Fruit fly (Drosophila melanogaster) whole organism, prepupa: Measurements from ENCODE around the gene CG32407.

Experiments used
- Blimp-1 ChIP-seq: fragments of 200-800 bp; sonication (Bioruptor generic); optimal IDR thresholded peaks from 3 replicates; lab custom pipeline; 2017; ENCODE audit warnings: missing biosample characterization, missing genetic modification characterization, mild to moderate bottlenecking, moderate library complexity, missing genetic modification reagents
- CG10669 ChIP-seq: fragments of 200-800 bp; sonication (Bioruptor generic); optimal IDR thresholded peaks from 3 replicates; lab custom pipeline; 2018; ENCODE audit warnings: missing biosample characterization, mild to moderate bottlenecking, missing genetic modification characterization, moderate library complexity
- CG11294 ChIP-seq: fragments of 200-800 bp; sonication (Bioruptor generic); IDR thresholded peaks from 2 replicates; pipeline ENCODE4 v1.3.6; 2022; ENCODE audit warnings: missing biosample characterization, missing genetic modification characterization
- CG11762 ChIP-seq: fragments of 200-800 bp; sonication (Bioruptor generic); optimal IDR thresholded peaks from 3 replicates; lab custom pipeline; 2016; ENCODE audit warnings: missing biosample characterization, missing genetic modification characterization; ENCODE audit not compliant: insufficient read depth
- CG11902 ChIP-seq: fragments of 200-800 bp; sonication (Bioruptor generic); optimal IDR thresholded peaks from 3 replicates; lab custom pipeline; 2016; ENCODE audit warnings: missing biosample characterization, missing genetic modification characterization
- CG15336 ChIP-seq: fragments of 200-800 bp; sonication (Bioruptor generic); IDR thresholded peaks from 2 replicates; pipeline ENCODE4 v1.3.6; 2022; ENCODE audit warnings: missing biosample characterization, missing genetic modification characterization
- CG1621 ChIP-seq: fragments of 200-800 bp; sonication (Bioruptor generic); optimal IDR thresholded peaks from 3 replicates; lab custom pipeline; 2018; ENCODE audit warnings: missing biosample characterization, mild to moderate bottlenecking, missing genetic modification characterization
- CG16779 ChIP-seq: fragments of 200-800 bp; sonication (Bioruptor generic); optimal IDR thresholded peaks from 3 replicates; lab custom pipeline; 2017; ENCODE audit warnings: missing biosample characterization, mild to moderate bottlenecking, missing genetic modification characterization
- CG3032 ChIP-seq: fragments of 200-800 bp; optimal IDR thresholded peaks from 2 replicates; lab custom pipeline; 2019; ENCODE audit warnings: missing biosample characterization, mild to moderate bottlenecking, missing genetic modification characterization, moderate library complexity
- CG31627 ChIP-seq: fragments of 200-800 bp; sonication (Bioruptor generic); optimal IDR thresholded peaks from 3 replicates; lab custom pipeline; 2016; ENCODE audit warnings: missing biosample characterization, missing genetic modification characterization
- CG32006 ChIP-seq: fragments of 200-800 bp; sonication (Bioruptor generic); optimal IDR thresholded peaks from 3 replicates; lab custom pipeline; 2017; ENCODE audit warnings: missing biosample characterization, mild to moderate bottlenecking, missing genetic modification characterization
- CG3919 ChIP-seq: fragments of 200-800 bp; sonication (Bioruptor generic); optimal IDR thresholded peaks from 3 replicates; lab custom pipeline; 2016; ENCODE audit warnings: missing biosample characterization, missing genetic modification characterization
- CG4318 ChIP-seq: fragments of 200-800 bp; sonication (Bioruptor generic); optimal IDR thresholded peaks from 3 replicates; lab custom pipeline; 2017; ENCODE audit warnings: missing biosample characterization, mild to moderate bottlenecking, missing genetic modification characterization
- CG6163 ChIP-seq: fragments of 200-800 bp; sonication (Bioruptor generic); IDR thresholded peaks from 3 replicates; pipeline ENCODE4 v1.3.6; 2022; ENCODE audit warnings: missing biosample characterization, missing genetic modification characterization
- CG6792 ChIP-seq: fragments of 200-800 bp; sonication (Bioruptor generic); optimal IDR thresholded peaks from 3 replicates; lab custom pipeline; 2016; ENCODE audit warnings: missing biosample characterization, missing genetic modification characterization
- CG6808 ChIP-seq: fragments of 200-800 bp; sonication (Bioruptor generic); optimal IDR thresholded peaks from 3 replicates; lab custom pipeline; 2017; ENCODE audit warnings: missing biosample characterization, missing genetic modification characterization, mild to moderate bottlenecking, moderate library complexity, missing genetic modification reagents
- CG6854 ChIP-seq: fragments of 200-800 bp; sonication (Bioruptor generic); optimal IDR thresholded peaks from 2 replicates; lab custom pipeline; 2017; ENCODE audit warnings: missing biosample characterization, mild to moderate bottlenecking, missing genetic modification characterization
- CG7368 ChIP-seq: fragments of 200-800 bp; sonication (Bioruptor generic); optimal IDR thresholded peaks from 3 replicates; lab custom pipeline; 2016; ENCODE audit warnings: missing biosample characterization, missing genetic modification characterization
- CG8119 ChIP-seq: fragments of 200-800 bp; sonication (Bioruptor generic); IDR thresholded peaks from 3 replicates; pipeline ENCODE4 v1.3.6; 2022; ENCODE audit warnings: missing biosample characterization, missing genetic modification characterization
- CG8319 ChIP-seq: fragments of 200-800 bp; sonication (Bioruptor generic); optimal IDR thresholded peaks from 3 replicates; lab custom pipeline; 2016; ENCODE audit warnings: missing biosample characterization, missing genetic modification characterization
- CG8632 ChIP-seq: fragments of 200-800 bp; sonication (Bioruptor generic); optimal IDR thresholded peaks from 3 replicates; lab custom pipeline; 2016; ENCODE audit warnings: missing biosample characterization, missing genetic modification characterization
- CG9139 ChIP-seq: fragments of 200-800 bp; sonication (Bioruptor generic); optimal IDR thresholded peaks from 3 replicates; lab custom pipeline; 2017; ENCODE audit warnings: missing biosample characterization, mild to moderate bottlenecking, missing genetic modification characterization
- Eip75B ChIP-seq: fragments of 200-800 bp; sonication (Bioruptor generic); optimal IDR thresholded peaks from 3 replicates; lab custom pipeline; 2016; ENCODE audit warnings: missing biosample characterization, missing genetic modification characterization
- Eip78C ChIP-seq: fragments of 200-800 bp; sonication (Bioruptor generic); peaks from one replicate; lab custom pipeline; 2016; ENCODE audit warnings: missing biosample characterization, missing genetic modification characterization
- Eip93F ChIP-seq: fragments of 200-800 bp; sonication (Bioruptor generic); optimal IDR thresholded peaks from 2 replicates; lab custom pipeline; 2016; ENCODE audit warnings: missing biosample characterization, mild to moderate bottlenecking, missing genetic modification characterization
- Ets21C ChIP-seq: fragments of 200-800 bp; sonication (Bioruptor generic); optimal IDR thresholded peaks from 3 replicates; lab custom pipeline; 2016; ENCODE audit warnings: missing biosample characterization, missing genetic modification characterization
- Ets96B ChIP-seq: fragments of 200-800 bp; optimal IDR thresholded peaks from 2 replicates; lab custom pipeline; 2019; ENCODE audit warnings: missing biosample characterization, mild to moderate bottlenecking, missing genetic modification characterization, moderate library complexity
- Gug ChIP-seq: fragments of 200-800 bp; sonication (Bioruptor generic); IDR thresholded peaks from 2 replicates; pipeline ENCODE4 v1.3.6; 2022; ENCODE audit warnings: missing biosample characterization, missing genetic modification characterization
- Hr38 ChIP-seq: sonication (Bioruptor generic); optimal IDR thresholded peaks from 2 replicates; lab custom pipeline; 2016; ENCODE audit warnings: missing biosample characterization, missing genetic modification characterization
- Hr39 ChIP-seq: fragments of 200-800 bp; sonication (Bioruptor generic); optimal IDR thresholded peaks from 2 replicates; lab custom pipeline; 2016; ENCODE audit warnings: missing biosample characterization, missing genetic modification characterization
- Lpt ChIP-seq: fragments of 200-800 bp; sonication (Bioruptor generic); optimal IDR thresholded peaks from 3 replicates; lab custom pipeline; 2016; ENCODE audit warnings: missing biosample characterization, missing genetic modification characterization
- Met ChIP-seq: fragments of 200-800 bp; sonication (Bioruptor generic); optimal IDR thresholded peaks from 3 replicates; lab custom pipeline; 2016; ENCODE audit warnings: missing biosample characterization, missing genetic modification characterization
- OdsH ChIP-seq: fragments of 200-800 bp; sonication (Bioruptor generic); optimal IDR thresholded peaks from 3 replicates; lab custom pipeline; 2016; ENCODE audit warnings: missing biosample characterization, missing genetic modification characterization
- Smox ChIP-seq: fragments of 200-800 bp; sonication (Bioruptor generic); optimal IDR thresholded peaks from 3 replicates; lab custom pipeline; 2016; ENCODE audit warnings: missing biosample characterization, missing genetic modification characterization
- Sox102F ChIP-seq: fragments of 200-800 bp; sonication (Bioruptor generic); optimal IDR thresholded peaks from 2 replicates; lab custom pipeline; 2016; ENCODE audit warnings: missing biosample characterization, mild to moderate bottlenecking, missing genetic modification characterization
- Sox14 ChIP-seq: fragments of 200-800 bp; sonication (Bioruptor generic); optimal IDR thresholded peaks from 3 replicates; lab custom pipeline; 2016; ENCODE audit warnings: missing biosample characterization, missing genetic modification characterization
- Sox15 ChIP-seq: fragments of 200-800 bp; sonication (Bioruptor generic); optimal IDR thresholded peaks from 3 replicates; lab custom pipeline; 2016; ENCODE audit warnings: missing biosample characterization, missing genetic modification characterization
- achi ChIP-seq: fragments of 200-800 bp; sonication (Bioruptor generic); optimal IDR thresholded peaks from 3 replicates; lab custom pipeline; 2016; ENCODE audit warnings: missing biosample characterization, missing genetic modification characterization
- acj6 ChIP-seq: fragments of 200-800 bp; sonication (Bioruptor generic); optimal IDR thresholded peaks from 3 replicates; lab custom pipeline; 2016; ENCODE audit warnings: missing biosample characterization, missing genetic modification characterization
- dac ChIP-seq: fragments of 200-800 bp; sonication (Bioruptor generic); optimal IDR thresholded peaks from 2 replicates; lab custom pipeline; 2017; ENCODE audit warnings: missing biosample characterization, mild to moderate bottlenecking, missing genetic modification characterization
- eg ChIP-seq: fragments of 200-800 bp; sonication (Bioruptor generic); IDR thresholded peaks from 3 replicates; pipeline ENCODE4 v1.3.6; 2022; ENCODE audit warnings: missing biosample characterization, missing genetic modification characterization
- esn ChIP-seq: fragments of 200-800 bp; sonication (Bioruptor generic); optimal IDR thresholded peaks from 2 replicates; lab custom pipeline; 2016; ENCODE audit warnings: missing biosample characterization, mild to moderate bottlenecking, missing genetic modification characterization, moderate library complexity
- fd59A ChIP-seq: fragments of 200-800 bp; sonication (Bioruptor generic); optimal IDR thresholded peaks from 2 replicates; lab custom pipeline; 2017; ENCODE audit warnings: missing biosample characterization, mild to moderate bottlenecking, missing genetic modification characterization, missing genetic modification reagents
- fkh ChIP-seq: fragments of 200-800 bp; sonication (Bioruptor generic); optimal IDR thresholded peaks from 3 replicates; lab custom pipeline; 2017; ENCODE audit warnings: missing biosample characterization, mild to moderate bottlenecking, missing genetic modification characterization, moderate library complexity
- net ChIP-seq: fragments of 200-800 bp; sonication (Bioruptor generic); optimal IDR thresholded peaks from 3 replicates; lab custom pipeline; 2016; ENCODE audit warnings: missing biosample characterization, missing genetic modification characterization
- pdm3 ChIP-seq: fragments of 200-800 bp; sonication (Bioruptor generic); optimal IDR thresholded peaks from 3 replicates; lab custom pipeline; 2016; ENCODE audit warnings: missing biosample characterization, missing genetic modification characterization
- salr ChIP-seq, 2 experiments: fragments of 200-800 bp; sonication (Bioruptor generic); optimal IDR thresholded peaks; 3 replicates each; lab custom pipeline; 2016 to 2018; ENCODE audit warnings: missing biosample characterization in 2 of 2, missing genetic modification characterization in 2 of 2, mild to moderate bottlenecking in 1 of 2
- spab ChIP-seq: fragments of 200-800 bp; sonication (Bioruptor generic); optimal IDR thresholded peaks from 2 replicates; lab custom pipeline; 2017; ENCODE audit warnings: missing biosample characterization, mild to moderate bottlenecking, missing genetic modification characterization, missing genetic modification reagents
- ss ChIP-seq, 2 experiments: fragments of 200-800 bp; sonication (Bioruptor generic); optimal IDR thresholded peaks; 2 replicates in 1 of 2; 3 replicates in 1 of 2; lab custom pipeline; 2017 to 2018; ENCODE audit warnings: mild to moderate bottlenecking in 2 of 2, missing biosample characterization in 2 of 2, missing genetic modification characterization in 2 of 2, moderate library complexity in 1 of 2
- svp ChIP-seq: fragments of 200-800 bp; sonication (Bioruptor generic); peaks from one replicate; lab custom pipeline; 2016; ENCODE audit warnings: missing biosample characterization, missing genetic modification characterization
- topi ChIP-seq: fragments of 200-800 bp; sonication (Bioruptor generic); optimal IDR thresholded peaks from 3 replicates; lab custom pipeline; 2016; ENCODE audit warnings: missing biosample characterization, missing genetic modification characterization
- vri ChIP-seq: fragments of 200-800 bp; sonication (Bioruptor generic); optimal IDR thresholded peaks from 3 replicates; lab custom pipeline; 2016; ENCODE audit warnings: missing biosample characterization, mild to moderate bottlenecking, missing genetic modification characterization

The CG32407 gene

DNA sequence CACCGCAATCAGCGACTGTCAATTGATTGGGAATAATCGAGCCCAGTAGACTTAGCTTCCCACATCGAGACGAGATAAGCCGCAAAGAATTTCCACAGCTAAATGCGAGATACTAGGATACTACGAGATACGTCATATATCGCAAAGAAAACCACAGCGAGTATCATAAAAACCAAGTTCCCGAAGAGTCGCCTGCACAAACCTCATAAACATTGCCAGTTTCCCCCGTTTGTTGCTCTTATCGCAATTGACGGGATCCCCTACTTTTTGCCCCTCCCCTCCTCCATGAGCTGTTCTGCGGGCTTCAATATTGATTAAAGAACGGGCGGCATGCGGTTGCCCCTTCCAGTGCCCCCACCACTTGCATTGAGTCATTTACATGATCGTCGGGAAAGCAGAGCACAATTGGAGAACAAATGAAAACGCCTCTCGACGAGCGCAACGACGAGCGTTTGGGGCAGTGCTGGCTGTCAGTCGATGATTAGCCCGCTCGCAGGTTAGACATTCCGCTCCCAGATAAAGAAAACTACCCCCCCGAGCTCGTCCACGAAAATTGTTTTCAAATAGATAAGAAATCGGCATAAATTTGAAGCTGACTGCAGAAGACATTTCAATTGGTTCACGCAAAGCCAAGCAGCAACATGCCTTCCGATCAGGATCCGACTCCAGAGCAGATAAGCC is at the start of gene CG32407:
TSS of gene CG32407 (plus strand) at position 51 of the 681 bp plus-strand sequence.
- no peak for TF ChIP-seq Hr38 (GFP tag; lab: Kevin White, UChicago)
- TF ChIP-seq CG1621, result no peak
- TF ChIP-seq Gug (GFP tag; lab: Robert Waterston, UW), result no peak
- TF ChIP-seq esn (GFP tag; lab: Kevin White, UChicago), result no peak
- TF ChIP-seq salr (GFP tag; optimal IDR thresholded peaks at IDR 0.05; lab: Kevin White, UChicago), result no peak
- TF ChIP-seq CG11294, result no peak
- TF ChIP-seq Met, result peak; percentile 6
- TF ChIP-seq Eip75B (GFP tag; lab: Kevin White, UChicago), result no peak
- no peak for TF ChIP-seq CG16779 (tag; lab: Kevin White, UChicago)
- TF ChIP-seq Ets96B, result no peak
- TF ChIP-seq CG8119 (GFP tag; lab: Robert Waterston, UW), result no peak
- peak; percentile 35 for TF ChIP-seq Sox14
- no peak for TF ChIP-seq CG9139 (GFP tag; lab: Kevin White, UChicago)
- 0 out of 3 replicates have a peak, but pooled peaks have one; percentile 37 for TF ChIP-seq CG6163 (GFP tag; lab: Robert Waterston, UW)
- no peak for TF ChIP-seq dac
- no peak for TF ChIP-seq CG31627 (GFP tag; lab: Kevin White, UChicago)
- TF ChIP-seq topi (GFP tag; lab: Kevin White, UChicago), result no peak
- TF ChIP-seq CG10669 (GFP tag; lab: Kevin White, UChicago), result no peak
- TF ChIP-seq Blimp-1 (GFP tag; lab: Kevin White, UChicago), result no peak
- no peak for TF ChIP-seq Lpt (GFP tag; lab: Kevin White, UChicago)
- no peak for TF ChIP-seq spab (GFP tag; lab: Kevin White, UChicago)
- TF ChIP-seq acj6 (GFP tag; lab: Kevin White, UChicago), result no peak
- peak in 1 of 2 experiments; percentile 3 for TF ChIP-seq ss (GFP tag; optimal IDR thresholded peaks at IDR 0.05; lab: Kevin White, UChicago)
- no peak for TF ChIP-seq CG7368 (GFP tag; lab: Kevin White, UChicago)
- TF ChIP-seq Eip93F (GFP tag; lab: Kevin White, UChicago), result no peak
- TF ChIP-seq net (GFP tag; lab: Kevin White, UChicago), result no peak
- TF ChIP-seq eg, result 0 out of 3 replicates have a peak, but pooled peaks have one; percentile 8
- TF ChIP-seq CG32006 (GFP tag; lab: Kevin White, UChicago), result peak; percentile 14
- no peak for TF ChIP-seq Sox15 (GFP tag; lab: Kevin White, UChicago)
- peak; percentile 18 for TF ChIP-seq CG3919 (GFP tag; lab: Kevin White, UChicago)
- no peak for TF ChIP-seq CG11902 (GFP tag; lab: Kevin White, UChicago)
- no peak for TF ChIP-seq CG8319 (GFP tag; lab: Kevin White, UChicago)
- TF ChIP-seq Smox (GFP tag; lab: Kevin White, UChicago), result no peak
- no peak for TF ChIP-seq CG3032 (tag; lab: Kevin White, UChicago)
- TF ChIP-seq CG6854 (GFP tag; lab: Kevin White, UChicago), result no peak
- peak; percentile 83 for TF ChIP-seq vri (GFP tag; lab: Kevin White, UChicago)
- TF ChIP-seq fkh, result peak; percentile 72
- no peak for TF ChIP-seq fd59A (GFP tag; lab: Kevin White, UChicago)
- TF ChIP-seq Ets21C (GFP tag; lab: Kevin White, UChicago), result no peak
- no peak for TF ChIP-seq CG6808
- 0 out of 2 replicates have a peak, but pooled peaks have one; percentile 14 for TF ChIP-seq CG15336 (GFP tag; lab: Robert Waterston, UW)
- TF ChIP-seq CG8632 (GFP tag; lab: Kevin White, UChicago), result no peak
- no peak for TF ChIP-seq CG11762 (GFP tag; lab: Kevin White, UChicago)
- no peak for TF ChIP-seq pdm3 (GFP tag; lab: Kevin White, UChicago)
- TF ChIP-seq OdsH (GFP tag; lab: Kevin White, UChicago), result no peak
- no peak for TF ChIP-seq CG4318 (GFP tag; lab: Kevin White, UChicago)
- TF ChIP-seq CG6792 (GFP tag; lab: Kevin White, UChicago), result no peak
- TF ChIP-seq Sox102F (GFP tag; lab: Kevin White, UChicago), result no peak
- TF ChIP-seq achi (GFP tag; lab: Kevin White, UChicago), result no peak
- TF ChIP-seq svp (GFP tag; lab: Kevin White, UChicago), result peak; percentile 94
- TF ChIP-seq Hr39 (GFP tag; lab: Kevin White, UChicago), result no peak
- peak; percentile 61 for TF ChIP-seq Eip78C
